Fruit fly (Drosophila melanogaster) whole organism, embryonic: ENCODE measurements around the gene Dred.
A peak's percentile ranks its signal among the peaks of the same experiment; 100 is the strongest.

Source experiments
- CG10543 ChIP-seq: fragments of 200-800 bp; sonication (Bioruptor generic); optimal IDR thresholded peaks from 3 replicates; lab custom pipeline; 2017; ENCODE audit warnings: missing biosample characterization, mild to moderate bottlenecking, missing genetic modification characterization, moderate library complexity
- CG11504 ChIP-seq: fragments of 200-800 bp; sonication (Bioruptor generic); optimal IDR thresholded peaks from 3 replicates; lab custom pipeline; 2019; ENCODE audit warnings: missing biosample characterization, mild to moderate bottlenecking, missing genetic modification characterization, moderate library complexity
- CG11696 ChIP-seq: fragments of 200-800 bp; sonication (Bioruptor generic); IDR thresholded peaks from 2 replicates; pipeline ENCODE4 v1.3.6; 2022; ENCODE audit warnings: missing biosample characterization, missing genetic modification characterization
- CG12299 ChIP-seq: fragments of 200-800 bp; sonication (Bioruptor generic); optimal IDR thresholded peaks from 2 replicates; lab custom pipeline; 2018; ENCODE audit warnings: missing biosample characterization, mild to moderate bottlenecking, missing genetic modification characterization
- CG12769 ChIP-seq: fragments of 200-800 bp; sonication (Bioruptor generic); optimal IDR thresholded peaks from 2 replicates; lab custom pipeline; 2019; ENCODE audit warnings: missing biosample characterization, mild to moderate bottlenecking, missing genetic modification characterization, moderate library complexity
- CG13296 ChIP-seq: fragments of 200-800 bp; sonication (Bioruptor generic); optimal IDR thresholded peaks from 3 replicates; lab custom pipeline; 2018; ENCODE audit warnings: missing biosample characterization, mild to moderate bottlenecking, missing genetic modification characterization
- CG13775 ChIP-seq: fragments of 200-800 bp; sonication (Bioruptor generic); optimal IDR thresholded peaks from 3 replicates; lab custom pipeline; 2017; ENCODE audit warnings: missing biosample characterization, mild to moderate bottlenecking, missing genetic modification characterization
- CG13894 ChIP-seq: fragments of 200-800 bp; sonication (Bioruptor generic); optimal IDR thresholded peaks from 3 replicates; lab custom pipeline; 2018; ENCODE audit warnings: missing biosample characterization, mild to moderate bottlenecking, missing genetic modification characterization, moderate library complexity
- CG14050 ChIP-seq: fragments of 200-800 bp; sonication (Bioruptor generic); IDR thresholded peaks from 3 replicates; pipeline ENCODE4 v1.3.6; 2022; ENCODE audit warnings: missing biosample characterization, missing genetic modification characterization
- CG15514 ChIP-seq: fragments of 200-800 bp; sonication (Bioruptor generic); optimal IDR thresholded peaks from 3 replicates; lab custom pipeline; 2017; ENCODE audit warnings: missing biosample characterization, missing genetic modification characterization, mild to moderate bottlenecking, moderate library complexity, missing genetic modification reagents
- CG18764 ChIP-seq: fragments of 200-800 bp; sonication (Bioruptor generic); optimal IDR thresholded peaks from 3 replicates; lab custom pipeline; 2016; ENCODE audit warnings: missing biosample characterization, missing genetic modification characterization
- CG2120 ChIP-seq: fragments of 200-800 bp; sonication (Bioruptor generic); optimal IDR thresholded peaks from 3 replicates; lab custom pipeline; 2016; ENCODE audit warnings: missing biosample characterization, missing genetic modification characterization
- CG30020 ChIP-seq: fragments of 200-800 bp; optimal IDR thresholded peaks from 2 replicates; lab custom pipeline; 2019; ENCODE audit warnings: missing biosample characterization, mild to moderate bottlenecking, missing genetic modification characterization, moderate library complexity
- CG31388 ChIP-seq: fragments of 200-800 bp; sonication (Bioruptor generic); optimal IDR thresholded peaks from 2 replicates; lab custom pipeline; 2016; ENCODE audit warnings: missing biosample characterization, missing genetic modification characterization
- CG32532 ChIP-seq: fragments of 200-800 bp; sonication (Bioruptor generic); IDR thresholded peaks from 2 replicates; pipeline ENCODE4 v1.3.6; 2022; ENCODE audit warnings: missing biosample characterization, missing genetic modification characterization
- CG32772 ChIP-seq: fragments of 200-800 bp; sonication (Bioruptor generic); IDR thresholded peaks from 2 replicates; pipeline ENCODE4 v1.3.6; 2022; ENCODE audit warnings: missing biosample characterization, missing genetic modification characterization
- CG33213 ChIP-seq: fragments of 200-800 bp; sonication (Bioruptor generic); optimal IDR thresholded peaks from 3 replicates; lab custom pipeline; 2016; ENCODE audit warnings: missing biosample characterization, missing genetic modification characterization
- CG6765 ChIP-seq: fragments of 200-800 bp; sonication (Bioruptor generic); optimal IDR thresholded peaks from 3 replicates; lab custom pipeline; 2017; ENCODE audit warnings: missing biosample characterization, mild to moderate bottlenecking, missing genetic modification characterization
- CG8359 ChIP-seq: fragments of 200-800 bp; sonication (Bioruptor generic); optimal IDR thresholded peaks from 2 replicates; lab custom pipeline; 2017; ENCODE audit warnings: missing biosample characterization, mild to moderate bottlenecking, missing genetic modification characterization, borderline replicate concordance
- CG8478 ChIP-seq: fragments of >200 bp; optimal IDR thresholded peaks from 2 replicates; lab custom pipeline; 2018
- CG9932 ChIP-seq: fragments of 200-800 bp; sonication (Bioruptor generic); IDR thresholded peaks from 2 replicates; pipeline ENCODE4 v1.3.6; 2022; ENCODE audit warnings: missing biosample characterization, missing genetic modification characterization
- CoRest ChIP-seq: fragments of 200-800 bp; sonication (Bioruptor generic); optimal IDR thresholded peaks from 3 replicates; lab custom pipeline; 2018; ENCODE audit warnings: missing biosample characterization, mild to moderate bottlenecking, missing genetic modification characterization, moderate library complexity
- Dbx ChIP-seq: fragments of 200-800 bp; sonication (Bioruptor generic); IDR thresholded peaks from 3 replicates; pipeline ENCODE4 v1.3.6; 2022; ENCODE audit warnings: missing biosample characterization, missing genetic modification characterization
- Deaf1 ChIP-seq: fragments of 200-800 bp; optimal IDR thresholded peaks from 3 replicates; lab custom pipeline; 2019; ENCODE audit warnings: missing biosample characterization, mild to moderate bottlenecking, missing genetic modification characterization, moderate library complexity
- Dip2 ChIP-seq: fragments of 200-800 bp; sonication (Bioruptor generic); IDR thresholded peaks from 2 replicates; pipeline ENCODE4 v1.3.6; 2022; ENCODE audit warnings: missing biosample characterization, missing genetic modification characterization
- ERR ChIP-seq: fragments of 200-800 bp; sonication (Bioruptor generic); optimal IDR thresholded peaks from 2 replicates; lab custom pipeline; 2016; ENCODE audit warnings: missing biosample characterization, missing genetic modification characterization
- Hand ChIP-seq: fragments of 200-800 bp; sonication (Bioruptor generic); optimal IDR thresholded peaks from 2 replicates; lab custom pipeline; 2017; ENCODE audit warnings: mild to moderate bottlenecking, missing biosample characterization, missing genetic modification reagents, missing genetic modification characterization
- Hmr ChIP-seq: fragments of 200-800 bp; sonication (Bioruptor generic); optimal IDR thresholded peaks from 3 replicates; lab custom pipeline; 2017; ENCODE audit warnings: mild to moderate bottlenecking, missing biosample characterization, missing genetic modification reagents, missing genetic modification characterization
- Med ChIP-seq: fragments of 200-800 bp; sonication (Bioruptor generic); peaks from one replicate; lab custom pipeline; 2016; ENCODE audit warnings: missing biosample characterization, missing genetic modification characterization, mild to moderate bottlenecking, inconsistent platforms, moderate library complexity
- Oaz ChIP-seq: fragments of 200-800 bp; sonication (Bioruptor generic); IDR thresholded peaks from 2 replicates; pipeline ENCODE4 v1.3.6; 2022; ENCODE audit warnings: missing biosample characterization, missing genetic modification characterization
- Pdp1 ChIP-seq, 2 experiments: fragments of 200-800 bp; sonication (Bioruptor generic); optimal IDR thresholded peaks; 3 replicates each; lab custom pipeline; 2016; ENCODE audit warnings: missing biosample characterization in 2 of 2, missing genetic modification characterization in 2 of 2, mild to moderate bottlenecking in 1 of 2, moderate library complexity in 1 of 2
- Poxn ChIP-seq: fragments of 200-800 bp; sonication (Bioruptor generic); IDR thresholded peaks from 2 replicates; pipeline ENCODE4 v1.3.6; 2022; ENCODE audit warnings: missing biosample characterization, missing genetic modification characterization
- Rfx ChIP-seq: fragments of 200-800 bp; sonication (Bioruptor generic); IDR thresholded peaks from 2 replicates; pipeline ENCODE4 v1.3.6; 2022; ENCODE audit warnings: missing biosample characterization, missing genetic modification characterization
- YL-1 ChIP-seq: fragments of 200-800 bp; sonication (Bioruptor generic); optimal IDR thresholded peaks from 3 replicates; lab custom pipeline; 2017; ENCODE audit warnings: missing biosample characterization, mild to moderate bottlenecking, missing genetic modification characterization
- chinmo ChIP-seq: fragments of 200-800 bp; sonication (Bioruptor generic); IDR thresholded peaks from 4 replicates; pipeline ENCODE4 v1.3.6; 2022; ENCODE audit warnings: missing biosample characterization, missing genetic modification characterization; ENCODE audit not compliant: partially characterized antibody
- dmrt99B ChIP-seq: fragments of 200-800 bp; sonication (Bioruptor generic); optimal IDR thresholded peaks from 2 replicates; lab custom pipeline; 2018; ENCODE audit warnings: missing biosample characterization, mild to moderate bottlenecking, missing genetic modification characterization, moderate library complexity
- dysf ChIP-seq: fragments of 200-800 bp; sonication (Bioruptor generic); IDR thresholded peaks from 3 replicates; pipeline ENCODE4 v1.3.6; 2022; ENCODE audit warnings: missing biosample characterization, missing genetic modification characterization
- lmd ChIP-seq: fragments of 200-800 bp; sonication (Bioruptor generic); IDR thresholded peaks from 2 replicates; pipeline ENCODE4 v1.3.6; 2022; ENCODE audit warnings: missing biosample characterization, missing genetic modification characterization
- lola ChIP-seq, 3 experiments: fragments of >200 bp in 2 of 3; fragments of 200-800 bp in 1 of 3; sonication (Bioruptor generic) in 1 of 3; optimal IDR thresholded peaks; 2 replicates each; lab custom pipeline; 2017 to 2019; ENCODE audit warnings: missing biosample characterization in 3 of 3, missing genetic modification characterization in 3 of 3, mild to moderate bottlenecking in 1 of 3, moderate library complexity in 1 of 3
- mirr ChIP-seq: fragments of 200-800 bp; sonication (Bioruptor generic); optimal IDR thresholded peaks from 3 replicates; lab custom pipeline; 2018; ENCODE audit warnings: missing biosample characterization, mild to moderate bottlenecking, missing genetic modification characterization
- odd ChIP-seq: fragments of 200-800 bp; sonication (Bioruptor generic); optimal IDR thresholded peaks from 2 replicates; lab custom pipeline; 2017; ENCODE audit warnings: missing biosample characterization, mild to moderate bottlenecking, missing genetic modification characterization
- peb ChIP-seq: fragments of 200-800 bp; sonication (Bioruptor generic); IDR thresholded peaks from 2 replicates; pipeline ENCODE4 v1.3.6; 2022; ENCODE audit warnings: missing biosample characterization, missing genetic modification characterization
- repo ChIP-seq: fragments of 200-800 bp; sonication (Bioruptor generic); optimal IDR thresholded peaks from 2 replicates; lab custom pipeline; 2016; ENCODE audit warnings: missing biosample characterization, missing genetic modification characterization
- sd ChIP-seq: fragments of 200-800 bp; sonication (Bioruptor generic); optimal IDR thresholded peaks from 3 replicates; lab custom pipeline; 2018; ENCODE audit warnings: missing biosample characterization, mild to moderate bottlenecking, missing genetic modification characterization, moderate library complexity
- sima ChIP-seq: fragments of 200-800 bp; sonication (Bioruptor generic); optimal IDR thresholded peaks from 2 replicates; lab custom pipeline; 2016; ENCODE audit warnings: missing biosample characterization, missing genetic modification characterization
- slbo ChIP-seq: fragments of 200-800 bp; sonication (Bioruptor generic); IDR thresholded peaks from 2 replicates; pipeline ENCODE4 v1.3.6; 2022; ENCODE audit warnings: missing biosample characterization, missing genetic modification characterization
- sug ChIP-seq: fragments of 200-800 bp; optimal IDR thresholded peaks from 2 replicates; lab custom pipeline; 2019; ENCODE audit warnings: missing biosample characterization, mild to moderate bottlenecking, missing genetic modification characterization, moderate library complexity
- ttk ChIP-seq: fragments of 200-800 bp; sonication (Bioruptor generic); IDR thresholded peaks from 2 replicates; pipeline ENCODE4 v2.1.2; 2022; ENCODE audit warnings: missing biosample characterization, missing genetic modification characterization
- wdn ChIP-seq: fragments of 200-800 bp; sonication (Bioruptor generic); IDR thresholded peaks from 2 replicates; pipeline ENCODE4 v1.3.6; 2022; ENCODE audit warnings: missing biosample characterization, missing genetic modification characterization

Gene Dred

DNA sequence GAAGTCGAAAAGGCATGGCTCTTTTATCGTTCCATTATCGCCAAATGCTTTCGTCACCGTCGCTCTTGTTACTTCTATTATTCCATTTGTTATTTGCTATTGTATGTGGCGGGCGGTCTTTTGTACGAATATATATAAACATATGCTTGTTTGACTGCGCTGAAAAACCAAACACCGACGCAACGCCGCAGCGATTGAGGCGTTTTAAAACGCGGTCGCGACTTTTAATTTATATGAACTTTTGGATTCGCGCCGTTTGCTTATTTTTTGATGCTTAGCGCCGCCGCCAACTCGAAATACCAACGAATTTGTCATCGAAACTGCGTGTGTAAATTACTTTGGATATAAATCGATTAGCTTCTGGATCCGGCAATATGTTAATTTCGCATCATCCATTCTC is 46.9 kb downstream of the Dred start:
- 0 out of 4 replicates have a peak, but pooled peaks have one; percentile 49 for TF ChIP-seq chinmo (GFP tag; lab: Robert Waterston, UW)
- peak; percentile 51 for TF ChIP-seq sd (tag; lab: Kevin White, UChicago)
- no peak for TF ChIP-seq Poxn (GFP tag; lab: Robert Waterston, UW)
- no peak for TF ChIP-seq lola (GFP tag; optimal IDR thresholded peaks at IDR 0.05; lab: Kevin White, UChicago)
- peak; percentile 96 for TF ChIP-seq CG8359
- TF ChIP-seq sima = no peak

DNA sequence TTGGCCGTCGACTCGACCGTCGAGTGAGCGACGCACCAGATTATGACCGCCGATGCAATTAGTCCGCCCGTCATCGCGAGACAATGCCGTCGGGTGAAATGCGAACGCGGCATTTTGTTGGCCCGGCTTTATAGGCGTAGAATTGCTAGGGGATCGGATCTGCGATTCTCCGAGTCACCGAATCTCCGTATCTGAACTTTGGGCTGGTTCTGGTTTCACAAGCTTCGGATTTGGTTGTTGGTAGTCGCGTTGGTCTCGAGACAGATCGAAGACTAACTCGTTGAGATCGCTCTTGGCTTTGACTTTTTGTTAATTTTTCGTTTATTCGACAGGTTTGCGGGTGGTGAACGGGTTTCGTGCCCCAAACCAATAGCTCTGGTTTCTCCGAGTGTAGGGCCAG is 47.4 kb downstream of the Dred start:
- TF ChIP-seq CG2120 (GFP tag; lab: Kevin White, UChicago) (peak; percentile 3), CG12769 (tag; lab: Kevin White, UChicago) (peak; percentile 61), CG12299 (tag; lab: Kevin White, UChicago) (no peak), CG14050 (GFP tag; lab: Robert Waterston, UW) (no peak), CG18764 (GFP tag; lab: Kevin White, UChicago) (no peak), Dip2 (GFP tag; lab: Robert Waterston, UW) (no peak), Deaf1 (tag; lab: Kevin White, UChicago) (peak; percentile 52), Oaz (GFP tag; lab: Robert Waterston, UW) (no peak), Rfx (GFP tag; lab: Robert Waterston, UW) (peak; percentile 33; the same call in 1 of the 2 replicates), CG32772 (0 out of 2 replicates have a peak, but pooled peaks have one; percentile 21), CG13894 (peak; percentile 54), CG30020 (tag; lab: Kevin White, UChicago) (no peak), CG9932 (peak; percentile 40; the same call in 1 of the 2 replicates), CG6765 (peak; percentile 33), lmd (peak; percentile 4; the same call in 1 of the 2 replicates), CG31388 (GFP tag; lab: Kevin White, UChicago) (no peak), CG32532 (peak; percentile 27; the same call in 1 of the 2 replicates), ttk (GFP tag; lab: Robert Waterston, UW) (0 out of 2 replicates have a peak, but pooled peaks have one; percentile 9), ERR (GFP tag; lab: Kevin White, UChicago) (no peak), dysf (GFP tag; lab: Robert Waterston, UW) (peak; percentile 28; the same call in 1 of the 3 replicates), Med (peak; percentile 69), wdn (0 out of 2 replicates have a peak, but pooled peaks have one; percentile 48), Pdp1 (GFP tag; optimal IDR thresholded peaks at IDR 0.05; lab: Kevin White, UChicago) (no peak), CG10543 (GFP tag; lab: Kevin White, UChicago) (peak; percentile 3), Dbx (GFP tag; lab: Robert Waterston, UW) (0 out of 3 replicates have a peak, but pooled peaks have one; percentile 16), Hmr (GFP tag; lab: Kevin White, UChicago) (peak; percentile 8), CG8478 (lab: Kevin White, UChicago) (no peak), CG33213 (GFP tag; lab: Kevin White, UChicago) (no peak)

DNA sequence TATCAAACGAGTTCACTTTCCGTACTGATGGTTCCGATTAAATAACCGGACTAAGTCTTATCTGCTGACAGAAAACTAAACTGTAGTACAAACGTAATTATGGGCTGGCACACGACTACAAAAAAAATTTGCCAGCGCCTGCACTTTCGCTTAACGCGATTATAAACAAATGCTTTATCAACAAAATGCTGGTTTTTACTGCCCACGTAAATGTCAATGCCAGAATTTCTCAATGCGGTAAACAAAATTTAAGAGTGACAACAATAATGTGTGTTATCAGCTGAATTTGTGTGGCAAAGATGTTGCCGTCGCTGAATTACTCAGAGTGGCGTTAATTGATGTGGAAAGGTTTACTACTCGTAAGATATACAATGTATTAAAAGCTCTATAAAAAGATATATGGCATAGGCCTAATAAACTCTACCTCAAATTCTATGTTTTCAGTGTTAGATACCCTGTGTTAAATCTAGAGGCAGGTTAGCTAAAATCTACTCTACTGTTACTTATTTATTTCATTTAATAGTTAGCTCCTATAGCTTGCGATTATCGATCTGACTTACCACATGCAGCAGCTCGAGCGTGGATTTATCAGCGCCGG is 47.9 kb downstream of the Dred start:
- TF ChIP-seq peb (GFP tag; lab: Robert Waterston, UW) (no peak), CG13775 (GFP tag; lab: Kevin White, UChicago) (no peak), slbo (GFP tag; lab: Robert Waterston, UW) (no peak), Hand (GFP tag; lab: Kevin White, UChicago) (peak; percentile 14), sug (tag; lab: Kevin White, UChicago) (peak; percentile 65), CG13296 (GFP tag; lab: Kevin White, UChicago) (peak; percentile 33), CoRest (tag; lab: Kevin White, UChicago) (peak; percentile 8), YL-1 (no peak), CG11696 (GFP tag; lab: Robert Waterston, UW) (no peak), CG10543 (GFP tag; lab: Kevin White, UChicago) (peak; percentile 9), repo (GFP tag; lab: Kevin White, UChicago) (no peak), CG11504 (tag; lab: Kevin White, UChicago) (peak; percentile 13), odd (peak; percentile 22), mirr (GFP tag; lab: Kevin White, UChicago) (peak; percentile 24), dmrt99B (tag; lab: Kevin White, UChicago) (peak; percentile 1), CG15514 (peak; percentile 28)
